Worm (Caenorhabditis elegans): ENCODE data around the gene F49H12.7.

DNA sequence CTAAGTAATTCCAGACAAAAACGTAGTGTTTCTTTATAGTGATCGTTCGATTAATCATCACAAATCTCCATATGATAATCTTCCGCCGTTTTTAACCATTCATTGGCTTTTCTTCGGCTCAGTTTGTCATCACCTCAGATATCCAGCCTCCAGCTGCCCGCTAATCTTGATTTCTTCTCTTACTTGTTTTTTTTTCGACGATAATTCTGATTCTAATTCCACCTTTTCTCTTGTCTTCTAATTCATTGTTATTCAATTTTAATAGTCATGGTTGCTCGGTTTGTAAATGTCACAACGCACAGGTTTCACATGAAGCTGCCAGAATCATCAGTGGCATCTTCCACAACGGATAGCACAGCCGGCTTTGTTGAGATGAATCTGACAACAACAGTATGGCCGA lies 14.7 kb downstream of the F49H12.7 start, which contains the start of gene F49H12.4:
- no peak for TF ChIP-seq hmg-4 (GFP tag; optimal IDR thresholded peaks at IDR 0.05)
- no peak for TF ChIP-seq hmbx-1 (tag; optimal IDR thresholded peaks at IDR 0.05)
- no peak for TF ChIP-seq ama-1 (optimal IDR thresholded peaks at IDR 0.05)
- TF ChIP-seq hnd-1 (tag; optimal IDR thresholded peaks at IDR 0.05) = no peak
- no peak for TF ChIP-seq ceh-36 (tag; optimal IDR thresholded peaks at IDR 0.05)
- TF ChIP-seq aly-1 (tag; optimal IDR thresholded peaks at IDR 0.05) = no peak
- TF ChIP-seq F13C5.2 (tag; optimal IDR thresholded peaks at IDR 0.05) = no peak
- TF ChIP-seq B0310.2 (tag; optimal IDR thresholded peaks at IDR 0.05) = no peak
- TF ChIP-seq tbx-11 (GFP tag; IDR thresholded peaks at IDR 0.05) = no peak
- no peak for TF ChIP-seq scrt-1 (GFP tag; IDR thresholded peaks at IDR 0.05)

Measured in whole organism, early embryonic.